Fruit fly (Drosophila melanogaster) Kc167 (cell line): ENCODE data around the gene CG9588.

ENCODE experiments used
- Myc ChIP-seq: fragments of >200 bp; optimal IDR thresholded peaks from 2 replicates; lab custom pipeline; 2017; ENCODE audit warnings: missing external identifiers
- Sin3A ChIP-seq: fragments of >200 bp; optimal IDR thresholded peaks from 2 replicates; lab custom pipeline; 2018; ENCODE audit warnings: missing external identifiers
- h ChIP-seq: fragments of >200 bp; optimal IDR thresholded peaks from 3 replicates; lab custom pipeline; 2018; ENCODE audit warnings: missing external identifiers
- insv ChIP-seq: fragments of >200 bp; optimal IDR thresholded peaks from 3 replicates; lab custom pipeline; 2018; ENCODE audit warnings: missing external identifiers
- psq ChIP-seq: fragments of >200 bp; optimal IDR thresholded peaks from 2 replicates; lab custom pipeline; 2017; ENCODE audit warnings: missing external identifiers
- ttk ChIP-seq: sonication (Bioruptor generic); optimal IDR thresholded peaks from 2 replicates; lab custom pipeline; 2017; ENCODE audit warnings: missing external identifiers

CG9588 gene

dm6 chr3R:13713984-13714532, 37.6 kb upstream of the CG9588 start:
- TF ChIP-seq insv (lab: Kevin White, UChicago) = no peak
- no peak for TF ChIP-seq psq
- no peak for TF ChIP-seq Sin3A
- no peak for TF ChIP-seq Myc
- TF ChIP-seq ttk (lab: Kevin White, UChicago) = no peak
- no peak for TF ChIP-seq h (lab: Kevin White, UChicago)

- TF ChIP-seq h (lab: Kevin White, UChicago) (no peak), insv (lab: Kevin White, UChicago) (no peak), psq (no peak), ttk (lab: Kevin White, UChicago) (no peak), Myc (no peak), Sin3A (no peak)
Observed at dm6 chr3R:13713541-13713940, 37.1 kb upstream of the CG9588 start.

- TF ChIP-seq Myc (no peak), psq (no peak), insv (lab: Kevin White, UChicago) (no peak), ttk (lab: Kevin White, UChicago) (no peak), Sin3A (no peak), h (lab: Kevin White, UChicago) (no peak)
Observed at dm6 chr3R:13711735-13712134, 35.3 kb upstream of the CG9588 start, which contains the start of the genes primo-1 and primo-2. Gene primo-1 (minus strand): TSS chr3R:13711835. Gene primo-2 (minus strand): TSS chr3R:13711835.

- TF ChIP-seq ttk (lab: Kevin White, UChicago) = no peak
- TF ChIP-seq psq = no peak
- no peak for TF ChIP-seq h (lab: Kevin White, UChicago)
- TF ChIP-seq Sin3A = no peak
- no peak for TF ChIP-seq Myc
- TF ChIP-seq insv (lab: Kevin White, UChicago) = no peak
Observed at dm6 chr3R:13710645-13711044, 34.2 kb upstream of the CG9588 start.

dm6 chr3R:13709839-13710238, 33.4 kb upstream of the CG9588 start, which contains the start of gene Argp:
Gene Argp (minus strand): TSS chr3R:13709939.
- no peak for TF ChIP-seq insv (lab: Kevin White, UChicago)
- TF ChIP-seq psq = no peak
- TF ChIP-seq ttk (lab: Kevin White, UChicago) = no peak
- TF ChIP-seq h (lab: Kevin White, UChicago) = no peak
- TF ChIP-seq Myc = no peak
- TF ChIP-seq Sin3A = no peak

dm6 chr3R:13706457-13706856, 30.0 kb upstream of the CG9588 start, which contains the start of gene Adgf-C:
Gene Adgf-C (plus strand): TSS chr3R:13706757.
- TF ChIP-seq Myc (no peak), Sin3A (no peak), psq (no peak), ttk (lab: Kevin White, UChicago) (no peak), h (lab: Kevin White, UChicago) (no peak), insv (lab: Kevin White, UChicago) (no peak)

dm6 chr3R:13705292-13705885, 28.9 kb upstream of the CG9588 start, which contains the start of gene Adgf-D:
Gene Adgf-D (minus strand): TSS chr3R:13705402.
- TF ChIP-seq h (lab: Kevin White, UChicago) = no peak
- no peak for TF ChIP-seq psq
- TF ChIP-seq ttk (lab: Kevin White, UChicago) = no peak
- no peak for TF ChIP-seq Myc
- TF ChIP-seq Sin3A = no peak
- TF ChIP-seq insv (lab: Kevin White, UChicago) = no peak

- TF ChIP-seq Sin3A (no peak), psq (no peak), ttk (lab: Kevin White, UChicago) (no peak), Myc (no peak), insv (lab: Kevin White, UChicago) (no peak), h (lab: Kevin White, UChicago) (no peak)
Observed at dm6 chr3R:13700738-13701137, 24.3 kb upstream of the CG9588 start, which contains the start of gene f-cup. Gene f-cup (minus strand): TSS chr3R:13700838.

dm6 chr3R:13700192-13700591, 23.7 kb upstream of the CG9588 start, which contains the start of gene ninaB:
Gene ninaB (plus strand): TSS chr3R:13700565.
- TF ChIP-seq insv (lab: Kevin White, UChicago) (no peak), Sin3A (no peak), Myc (no peak), psq (no peak), h (lab: Kevin White, UChicago) (no peak), ttk (lab: Kevin White, UChicago) (no peak)

dm6 chr3R:13699350-13699749, 22.9 kb upstream of the CG9588 start:
- no peak for TF ChIP-seq insv (lab: Kevin White, UChicago)
- no peak for TF ChIP-seq Sin3A
- TF ChIP-seq Myc = no peak
- TF ChIP-seq psq = no peak
- no peak for TF ChIP-seq h (lab: Kevin White, UChicago)
- no peak for TF ChIP-seq ttk (lab: Kevin White, UChicago)

dm6 chr3R:13693753-13694152, 17.3 kb upstream of the CG9588 start, which contains the start of gene CG14367:
Gene CG14367 (plus strand): TSS chr3R:13694053.
- TF ChIP-seq Myc (no peak), h (lab: Kevin White, UChicago) (no peak), Sin3A (no peak), ttk (lab: Kevin White, UChicago) (no peak), insv (lab: Kevin White, UChicago) (no peak), psq (no peak)

- TF ChIP-seq ttk (lab: Kevin White, UChicago) = no peak
- TF ChIP-seq psq = no peak
- TF ChIP-seq insv (lab: Kevin White, UChicago) = no peak
Observed at dm6 chr3R:13686371-13687211, 10.1 kb upstream of the CG9588 start, which contains the start of gene omd. Gene omd (minus strand): TSS chr3R:13687210.
